Worm (Caenorhabditis elegans) whole organism, L1 larva: ENCODE results near the gene cyp-13A1.

ENCODE experiments used
- ama-1 ChIP-seq: fragments of 150-350 bp; optimal IDR thresholded peaks from 2 replicates; lab custom pipeline; 2014
- egl-27 ChIP-seq, 2 experiments: fragments of 150-350 bp in 1 of 2; sonication (generic microtip); optimal IDR thresholded peaks; 3 replicates each; lab custom pipeline; 2017 to 2018; ENCODE audit warnings: missing biosample characterization in 2 of 2, missing genetic modification characterization in 2 of 2, missing genetic modification reagents in 2 of 2
- nhr-237 ChIP-seq: fragments of 150-350 bp; optimal IDR thresholded peaks from 2 replicates; lab custom pipeline; 2014; ENCODE audit warnings: missing biosample characterization, missing genetic modification characterization
- nhr-76 ChIP-seq: sonication (generic microtip); optimal IDR thresholded peaks from 2 replicates; lab custom pipeline; 2017; ENCODE audit warnings: missing biosample characterization, missing genetic modification characterization
- skn-1 ChIP-seq: fragments of 150-350 bp; optimal IDR thresholded peaks from 2 replicates; lab custom pipeline; 2014; ENCODE audit warnings: missing biosample characterization, missing genetic modification characterization

DNA sequence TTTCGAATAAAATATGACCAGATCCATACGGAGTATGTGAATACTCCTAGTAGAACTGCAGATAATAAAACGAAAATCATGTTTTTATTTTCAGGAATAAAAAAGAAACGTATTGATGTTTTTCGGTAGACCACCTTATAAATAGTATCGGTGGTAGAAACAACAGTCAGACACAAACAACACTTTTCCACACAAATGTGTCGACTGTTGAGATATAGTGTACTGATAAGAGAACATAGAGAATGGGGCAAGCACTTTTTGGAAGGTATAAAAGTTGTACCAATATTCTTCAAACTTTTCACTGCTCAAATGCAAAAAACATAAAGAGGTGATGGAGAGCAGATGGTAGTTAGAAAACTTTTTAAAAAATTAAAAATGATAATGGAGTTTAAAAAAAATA, 20.8 kb upstream of the cyp-13A1 start, which contains the start of gene cyp-13A6:
- no peak for TF ChIP-seq ama-1 (lab: Kevin White, UChicago)
- TF ChIP-seq nhr-237 (tag; lab: Kevin White, UChicago), result no peak
- no peak for TF ChIP-seq nhr-76 (tag; lab: Kevin White, UChicago)
- TF ChIP-seq skn-1 (tag; lab: Kevin White, UChicago), result no peak
- no peak for TF ChIP-seq egl-27 (tag; optimal IDR thresholded peaks at IDR 0.05; lab: Kevin White, UChicago)
